Worm (Caenorhabditis elegans): Measurements from ENCODE around the gene R10E9.3.

- TF ChIP-seq dao-5 (tag; optimal IDR thresholded peaks at IDR 0.05) (no peak), W03F9.2 (tag; optimal IDR thresholded peaks at IDR 0.05) (no peak), him-1 (tag; optimal IDR thresholded peaks at IDR 0.05) (no peak)
Observed at ce11 chrIII:4010987-4011386, 51.0 kb downstream of the R10E9.3 start.

Measured in whole organism, L4/young adult.